Fruit fly (Drosophila melanogaster) whole organism, wandering third instar larva: ENCODE measurements around the gene Vha16-2.

Experiments used
- Abd-B ChIP-seq: fragments of >200 bp; optimal IDR thresholded peaks from 2 replicates; lab custom pipeline; 2017; ENCODE audit warnings: missing biosample characterization, missing genetic modification characterization
- Hr78 ChIP-seq: fragments of >200 bp; optimal IDR thresholded peaks from 2 replicates; lab custom pipeline; 2017; ENCODE audit warnings: missing biosample characterization, missing genetic modification characterization
- br ChIP-seq: fragments of 200-800 bp; sonication (Bioruptor generic); optimal IDR thresholded peaks from 2 replicates; lab custom pipeline; 2016; ENCODE audit warnings: missing biosample characterization, missing genetic modification characterization
- dsf ChIP-seq: sonication (Bioruptor generic); optimal IDR thresholded peaks from 2 replicates; lab custom pipeline; 2016; ENCODE audit warnings: missing biosample characterization, missing genetic modification characterization, borderline replicate concordance
- h ChIP-seq: fragments of 200-800 bp; sonication (Bioruptor generic); optimal IDR thresholded peaks from 3 replicates; lab custom pipeline; 2016; ENCODE audit warnings: missing biosample characterization, mild to moderate bottlenecking, missing genetic modification characterization
- lola ChIP-seq: fragments of >200 bp; optimal IDR thresholded peaks from 2 replicates; lab custom pipeline; 2017; ENCODE audit warnings: missing biosample characterization, missing genetic modification characterization
- usp ChIP-seq: fragments of >200 bp; optimal IDR thresholded peaks from 2 replicates; lab custom pipeline; 2017; ENCODE audit warnings: missing biosample characterization, missing genetic modification characterization

DNA sequence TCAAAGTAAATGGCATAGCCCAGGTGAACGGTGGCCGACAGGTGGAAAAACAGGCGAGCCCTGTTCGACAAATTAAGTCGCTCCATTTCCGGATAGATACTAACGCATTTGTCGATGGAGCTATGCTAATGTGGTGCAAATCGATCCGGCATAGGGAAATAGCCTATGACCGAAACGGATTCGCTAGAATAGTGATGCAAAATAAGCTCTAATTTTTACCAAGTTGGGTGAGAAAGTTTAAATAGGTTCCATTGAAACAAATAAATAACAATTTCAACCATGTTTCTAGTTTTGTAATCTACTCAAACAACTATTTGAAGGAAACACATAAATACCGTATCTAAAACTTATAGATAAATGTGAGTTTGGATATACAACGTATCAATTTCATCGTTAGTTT is 39.4 kb upstream of the Vha16-2 start, which contains the start of gene CG6149:
- TF ChIP-seq Abd-B (no peak), dsf (GFP tag; lab: Kevin White, UChicago) (no peak), usp (no peak), br (no peak), lola (no peak), h (no peak), Hr78 (no peak)
